Fruit fly (Drosophila melanogaster): Measurements from ENCODE around the gene CG8349.

dm6 chr2L:8170600-8171182 is 45.0 kb upstream of the CG8349 start:
- no peak for TF ChIP-seq Ets98B (GFP tag; IDR thresholded peaks at IDR 0.05)
- no peak for TF ChIP-seq gl (tag; optimal IDR thresholded peaks at IDR 0.05)
- no peak for TF ChIP-seq EcR (GFP tag; optimal IDR thresholded peaks at IDR 0.05)
- no peak for TF ChIP-seq CG32121 (GFP tag; IDR thresholded peaks at IDR 0.05)
- TF ChIP-seq CG10348 (GFP tag; IDR thresholded peaks at IDR 0.05) = no peak
- TF ChIP-seq CG8159 (tag; optimal IDR thresholded peaks at IDR 0.05) = no peak
- TF ChIP-seq CG14655 (GFP tag; optimal IDR thresholded peaks at IDR 0.05) = no peak
- TF ChIP-seq CG15710 (tag; optimal IDR thresholded peaks at IDR 0.05) = no peak
- no peak for TF ChIP-seq CG9948 (tag; optimal IDR thresholded peaks at IDR 0.05)
- TF ChIP-seq CG8301 (tag; optimal IDR thresholded peaks at IDR 0.05) = no peak
- no peak for TF ChIP-seq CG13204 (GFP tag; optimal IDR thresholded peaks at IDR 0.05)

Measured in whole organism, pupa.